Fruit fly (Drosophila melanogaster) whole organism, pupa: ENCODE results near the gene RpL27A.

Source experiments
- CG10348 ChIP-seq: fragments of 200-800 bp; sonication (Bioruptor generic); IDR thresholded peaks from 2 replicates; pipeline ENCODE4 v1.3.6; 2022; ENCODE audit warnings: missing biosample characterization, missing genetic modification characterization
- CG12605 ChIP-seq: fragments of 200-800 bp; sonication (Bioruptor generic); IDR thresholded peaks from 2 replicates; pipeline ENCODE4 v1.3.6; 2022; ENCODE audit warnings: missing biosample characterization, missing genetic modification characterization
- CG13204 ChIP-seq: fragments of 200-800 bp; sonication (Bioruptor generic); optimal IDR thresholded peaks from 2 replicates; lab custom pipeline; 2018; ENCODE audit warnings: missing biosample characterization, mild to moderate bottlenecking, missing genetic modification characterization, moderate library complexity
- CG14655 ChIP-seq: fragments of 200-800 bp; sonication (Bioruptor generic); optimal IDR thresholded peaks from 3 replicates; lab custom pipeline; 2017; ENCODE audit warnings: mild to moderate bottlenecking, missing biosample characterization, missing genetic modification reagents, missing genetic modification characterization
- CG17806 ChIP-seq: fragments of 200-800 bp; sonication (Bioruptor generic); optimal IDR thresholded peaks from 2 replicates; lab custom pipeline; 2018; ENCODE audit warnings: missing biosample characterization, mild to moderate bottlenecking, missing genetic modification characterization, moderate library complexity
- CG8159 ChIP-seq: fragments of 200-800 bp; sonication (Bioruptor generic); optimal IDR thresholded peaks from 3 replicates; lab custom pipeline; 2018; ENCODE audit warnings: missing biosample characterization, mild to moderate bottlenecking, missing genetic modification characterization, moderate library complexity
- CG9948 ChIP-seq: fragments of 200-800 bp; sonication (Bioruptor generic); optimal IDR thresholded peaks from 2 replicates; lab custom pipeline; 2018; ENCODE audit warnings: missing biosample characterization, mild to moderate bottlenecking, missing genetic modification characterization, moderate library complexity
- EcR ChIP-seq: fragments of 200-800 bp; sonication (Bioruptor generic); optimal IDR thresholded peaks from 3 replicates; lab custom pipeline; 2019; ENCODE audit warnings: missing biosample characterization, missing genetic modification characterization, mild to moderate bottlenecking, moderate library complexity, missing genetic modification reagents
- Pif1B ChIP-seq: fragments of 200-800 bp; sonication (Bioruptor generic); optimal IDR thresholded peaks from 3 replicates; lab custom pipeline; 2016; ENCODE audit warnings: missing biosample characterization, missing genetic modification characterization
- gl ChIP-seq: fragments of 200-800 bp; sonication (Bioruptor generic); optimal IDR thresholded peaks from 2 replicates; lab custom pipeline; 2018; ENCODE audit warnings: missing biosample characterization, mild to moderate bottlenecking, missing genetic modification characterization
- rn ChIP-seq: fragments of 200-800 bp; sonication (Bioruptor generic); IDR thresholded peaks from 2 replicates; pipeline ENCODE4 v1.3.6; 2022; ENCODE audit warnings: missing biosample characterization, missing genetic modification characterization

DNA sequence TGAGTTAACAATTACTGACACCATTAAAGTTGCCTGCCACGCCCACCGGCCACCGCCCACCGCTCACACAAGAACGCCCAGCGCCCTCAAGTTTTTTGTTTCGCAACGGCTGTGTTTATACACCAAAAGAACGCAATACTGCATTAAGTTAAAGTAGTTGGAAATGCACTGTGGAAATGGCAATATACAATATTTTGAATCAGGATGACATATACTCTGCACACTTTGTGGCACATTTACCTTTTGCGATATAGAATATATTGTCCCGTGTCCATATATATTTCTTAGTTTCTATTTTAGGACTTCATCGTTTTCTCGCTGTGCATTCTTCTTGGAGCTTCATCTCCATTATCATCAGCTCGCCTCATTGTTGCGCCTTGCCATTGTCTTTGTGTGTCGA lies 42.1 kb downstream of the RpL27A start:
- TF ChIP-seq CG8159 (peak; percentile 65), CG9948 (tag; lab: Kevin White, UChicago) (no peak), EcR (GFP tag; lab: Kevin White, UChicago) (no peak), CG14655 (GFP tag; lab: Kevin White, UChicago) (peak; percentile 54), CG13204 (no peak), CG17806 (no peak), Pif1B (GFP tag; lab: Kevin White, UChicago) (no peak), rn (GFP tag; lab: Robert Waterston, UW) (no peak), CG10348 (GFP tag; lab: Robert Waterston, UW) (no peak), gl (tag; lab: Kevin White, UChicago) (no peak), CG12605 (no peak)
